Fruit fly (Drosophila melanogaster) whole organism, embryonic: ENCODE data around the gene CG12728.
A peak's percentile ranks its signal among the peaks of the same experiment; 100 is the strongest.

Experiments
- Awh ChIP-seq: fragments of 200-800 bp; sonication (Bioruptor generic); IDR thresholded peaks from 2 replicates; pipeline ENCODE4, ENCODE4 v1.3.6; 2022; ENCODE audit warnings: missing biosample characterization, missing genetic modification characterization
- CG10267 ChIP-seq: fragments of 200-800 bp; sonication (Bioruptor generic); optimal IDR thresholded peaks from 2 replicates; lab custom pipeline; 2018; ENCODE audit warnings: missing biosample characterization, mild to moderate bottlenecking, missing genetic modification characterization, moderate library complexity
- CG10431 ChIP-seq: fragments of 200-800 bp; sonication (Bioruptor generic); optimal IDR thresholded peaks from 3 replicates; lab custom pipeline; 2018; ENCODE audit warnings: missing biosample characterization, mild to moderate bottlenecking, missing genetic modification characterization
- CG11085 ChIP-seq: fragments of 200-800 bp; sonication (Bioruptor generic); IDR thresholded peaks from 2 replicates; pipeline ENCODE4 v1.3.6; 2022; ENCODE audit warnings: missing biosample characterization, missing genetic modification characterization
- CG13287 ChIP-seq: fragments of 200-800 bp; sonication (Bioruptor generic); IDR thresholded peaks from 2 replicates; pipeline ENCODE4 v1.3.6; 2022; ENCODE audit warnings: missing biosample characterization, missing genetic modification characterization; ENCODE audit not compliant: partially characterized antibody
- CG15479 ChIP-seq: fragments of 200-800 bp; sonication (Bioruptor generic); optimal IDR thresholded peaks from 3 replicates; lab custom pipeline; 2019; ENCODE audit warnings: missing biosample characterization, mild to moderate bottlenecking, missing genetic modification characterization, moderate library complexity
- CG17359 ChIP-seq: fragments of 200-800 bp; sonication (Bioruptor generic); optimal IDR thresholded peaks from 3 replicates; lab custom pipeline; 2018; ENCODE audit warnings: missing biosample characterization, mild to moderate bottlenecking, missing genetic modification characterization, moderate library complexity
- CG18262 ChIP-seq: fragments of 200-800 bp; optimal IDR thresholded peaks from 3 replicates; lab custom pipeline; 2019; ENCODE audit warnings: missing biosample characterization, mild to moderate bottlenecking, missing genetic modification characterization, moderate library complexity
- CG2129 ChIP-seq: fragments of 200-800 bp; sonication (Bioruptor generic); IDR thresholded peaks from 2 replicates; pipeline ENCODE4 v1.3.6; 2022; ENCODE audit warnings: missing biosample characterization, missing genetic modification characterization; ENCODE audit not compliant: partially characterized antibody
- CG2202 ChIP-seq: fragments of 200-800 bp; sonication (Bioruptor generic); optimal IDR thresholded peaks from 2 replicates; lab custom pipeline; 2018; ENCODE audit warnings: missing biosample characterization, mild to moderate bottlenecking, missing genetic modification characterization
- CG2712 ChIP-seq: fragments of 200-800 bp; optimal IDR thresholded peaks from 3 replicates; lab custom pipeline; 2019; ENCODE audit warnings: missing biosample characterization, mild to moderate bottlenecking, missing genetic modification characterization, moderate library complexity
- CG5953 ChIP-seq: fragments of 200-800 bp; sonication (Bioruptor generic); IDR thresholded peaks from 2 replicates; pipeline ENCODE4 v1.3.6; 2022; ENCODE audit warnings: missing biosample characterization, missing genetic modification characterization
- CG6175 ChIP-seq: fragments of 200-800 bp; sonication (Bioruptor generic); IDR thresholded peaks from 3 replicates; pipeline ENCODE4 v1.3.6; 2022; ENCODE audit warnings: missing biosample characterization, missing genetic modification characterization
- CG7745 ChIP-seq: fragments of 200-800 bp; sonication (Bioruptor generic); optimal IDR thresholded peaks from 2 replicates; lab custom pipeline; 2018; ENCODE audit warnings: missing biosample characterization, mild to moderate bottlenecking, missing genetic modification characterization, moderate library complexity
- CG7987 ChIP-seq: fragments of 200-800 bp; sonication (Bioruptor generic); optimal IDR thresholded peaks from 2 replicates; lab custom pipeline; 2018; ENCODE audit warnings: missing biosample characterization, mild to moderate bottlenecking, missing genetic modification characterization, moderate library complexity
- CG8281 ChIP-seq: fragments of 200-800 bp; sonication (Bioruptor generic); optimal IDR thresholded peaks from 2 replicates; lab custom pipeline; 2018; ENCODE audit warnings: missing biosample characterization, mild to moderate bottlenecking, missing genetic modification characterization, moderate library complexity
- CG8290 ChIP-seq, 3 experiments: fragments of 200-800 bp; sonication (Bioruptor generic); optimal IDR thresholded peaks; 2 replicates each; lab custom pipeline; 2016 to 2019; ENCODE audit warnings: missing biosample characterization in 3 of 3, missing genetic modification characterization in 3 of 3, mild to moderate bottlenecking in 2 of 3, moderate library complexity in 1 of 3
- D ChIP-seq, 2 experiments: fragments of 200-800 bp in 1 of 2; fragments of >200 bp in 1 of 2; sonication (Bioruptor generic) in 1 of 2; optimal IDR thresholded peaks; 2 replicates in 1 of 2; 3 replicates in 1 of 2; lab custom pipeline; 2017; ENCODE audit warnings: mild to moderate bottlenecking in 1 of 2, missing biosample characterization in 1 of 2, missing genetic modification characterization in 1 of 2, missing genetic modification reagents in 1 of 2
- Dek ChIP-seq: fragments of 200-800 bp; sonication (Bioruptor generic); optimal IDR thresholded peaks from 3 replicates; lab custom pipeline; 2019; ENCODE audit warnings: missing biosample characterization, mild to moderate bottlenecking, missing genetic modification characterization, moderate library complexity
- E2f2 ChIP-seq: fragments of 200-800 bp; sonication (Bioruptor generic); IDR thresholded peaks from 2 replicates; pipeline ENCODE4 v1.3.6; 2022; ENCODE audit warnings: missing biosample characterization, missing genetic modification characterization
- Ets65A ChIP-seq: fragments of 200-800 bp; sonication (Bioruptor generic); peaks from one replicate; lab custom pipeline; 2016; ENCODE audit warnings: missing biosample characterization, missing genetic modification characterization
- HmgD ChIP-seq: fragments of 200-800 bp; sonication (Bioruptor generic); optimal IDR thresholded peaks from 3 replicates; lab custom pipeline; 2016; ENCODE audit warnings: missing biosample characterization, missing genetic modification characterization
- Oli ChIP-seq: fragments of 200-800 bp; sonication (Bioruptor generic); optimal IDR thresholded peaks from 2 replicates; lab custom pipeline; 2018; ENCODE audit warnings: missing biosample characterization, mild to moderate bottlenecking, missing genetic modification characterization, moderate library complexity
- Pdp1 ChIP-seq, 2 experiments: fragments of 200-800 bp; sonication (Bioruptor generic); optimal IDR thresholded peaks; 3 replicates each; lab custom pipeline; 2016; ENCODE audit warnings: missing biosample characterization in 2 of 2, missing genetic modification characterization in 2 of 2, mild to moderate bottlenecking in 1 of 2, moderate library complexity in 1 of 2
- Ravus ChIP-seq: fragments of 200-800 bp; sonication (Bioruptor generic); IDR thresholded peaks from 2 replicates; pipeline ENCODE4 v1.3.6; 2022; ENCODE audit warnings: missing biosample characterization, missing genetic modification characterization
- Rfx ChIP-seq: fragments of 200-800 bp; sonication (Bioruptor generic); IDR thresholded peaks from 2 replicates; pipeline ENCODE4 v1.3.6; 2022; ENCODE audit warnings: missing biosample characterization, missing genetic modification characterization
- Rx ChIP-seq: fragments of 200-800 bp; sonication (Bioruptor generic); IDR thresholded peaks from 2 replicates; pipeline ENCODE4 v1.3.6; 2022; ENCODE audit warnings: missing biosample characterization, missing genetic modification characterization
- Sry-β ChIP-seq: fragments of 200-800 bp; sonication (Bioruptor generic); optimal IDR thresholded peaks from 2 replicates; lab custom pipeline; 2018; ENCODE audit warnings: missing biosample characterization, mild to moderate bottlenecking, missing genetic modification characterization, moderate library complexity
- Ssrp ChIP-seq: fragments of 200-800 bp; sonication (Bioruptor generic); optimal IDR thresholded peaks from 2 replicates; lab custom pipeline; 2018; ENCODE audit warnings: missing biosample characterization, mild to moderate bottlenecking, missing genetic modification characterization, moderate library complexity
- ab ChIP-seq: fragments of 200-800 bp; sonication (Bioruptor generic); optimal IDR thresholded peaks from 2 replicates; lab custom pipeline; 2016; ENCODE audit warnings: missing biosample characterization, missing genetic modification characterization
- abd-A ChIP-seq: fragments of 200-800 bp; sonication (Bioruptor generic); optimal IDR thresholded peaks from 3 replicates; lab custom pipeline; 2019; ENCODE audit warnings: missing biosample characterization, mild to moderate bottlenecking, missing genetic modification characterization, moderate library complexity
- crc ChIP-seq: fragments of 200-800 bp; sonication (Bioruptor generic); optimal IDR thresholded peaks from 2 replicates; lab custom pipeline; 2016; ENCODE audit warnings: missing biosample characterization, missing genetic modification characterization
- da ChIP-seq: fragments of 200-800 bp; sonication (Bioruptor generic); optimal IDR thresholded peaks from 2 replicates; lab custom pipeline; 2016; ENCODE audit warnings: missing biosample characterization, missing genetic modification characterization
- dan ChIP-seq: fragments of 200-800 bp; sonication (Bioruptor generic); IDR thresholded peaks from 2 replicates; pipeline ENCODE4 v1.3.6; 2022; ENCODE audit warnings: missing biosample characterization, missing genetic modification characterization
- dpn ChIP-seq, 2 experiments: fragments of 200-800 bp; sonication (Bioruptor generic); optimal IDR thresholded peaks; 3 replicates each; lab custom pipeline; 2016; ENCODE audit warnings: missing biosample characterization in 2 of 2, missing genetic modification characterization in 2 of 2
- fd102C ChIP-seq: fragments of 200-800 bp; sonication (Bioruptor generic); optimal IDR thresholded peaks from 2 replicates; lab custom pipeline; 2018; ENCODE audit warnings: missing biosample characterization, mild to moderate bottlenecking, missing genetic modification characterization, moderate library complexity
- ftz-f1 ChIP-seq: fragments of 200-800 bp; sonication (Bioruptor generic); optimal IDR thresholded peaks from 2 replicates; lab custom pipeline; 2016; ENCODE audit warnings: missing biosample characterization, missing genetic modification characterization
- fu2 ChIP-seq: fragments of 200-800 bp; sonication (Bioruptor generic); optimal IDR thresholded peaks from 2 replicates; lab custom pipeline; 2016; ENCODE audit warnings: missing biosample characterization, missing genetic modification characterization
- gsb ChIP-seq: fragments of 200-800 bp; sonication (Bioruptor generic); IDR thresholded peaks from 2 replicates; pipeline ENCODE4 v1.3.6; 2022; ENCODE audit warnings: missing biosample characterization, missing genetic modification characterization
- h ChIP-seq: fragments of >200 bp; optimal IDR thresholded peaks from 2 replicates; lab custom pipeline; 2017
- hbn ChIP-seq: fragments of 200-800 bp; sonication (Bioruptor generic); IDR thresholded peaks from 2 replicates; pipeline ENCODE4 v1.3.6; 2022; ENCODE audit warnings: missing biosample characterization, missing genetic modification characterization; ENCODE audit not compliant: partially characterized antibody
- pum ChIP-seq: fragments of 200-800 bp; sonication (Bioruptor generic); optimal IDR thresholded peaks from 2 replicates; lab custom pipeline; 2016; ENCODE audit warnings: missing biosample characterization, missing genetic modification characterization
- pzg ChIP-seq: fragments of 200-800 bp; sonication (Bioruptor generic); optimal IDR thresholded peaks from 3 replicates; lab custom pipeline; 2018; ENCODE audit warnings: missing biosample characterization, mild to moderate bottlenecking, missing genetic modification characterization, moderate library complexity
- run ChIP-seq: fragments of 200-800 bp; sonication (Bioruptor generic); optimal IDR thresholded peaks from 3 replicates; lab custom pipeline; 2018; ENCODE audit warnings: missing biosample characterization, mild to moderate bottlenecking, missing genetic modification characterization
- sens ChIP-seq: fragments of 200-800 bp; sonication (Bioruptor generic); peaks from one replicate; lab custom pipeline; 2016; ENCODE audit warnings: missing biosample characterization, missing genetic modification characterization
- sob ChIP-seq: fragments of 200-800 bp; sonication (Bioruptor generic); IDR thresholded peaks from 2 replicates; pipeline ENCODE4 v1.3.6; 2022; ENCODE audit warnings: missing biosample characterization, missing genetic modification characterization
- sqz ChIP-seq: fragments of 200-800 bp; sonication (Bioruptor generic); optimal IDR thresholded peaks from 3 replicates; lab custom pipeline; 2018; ENCODE audit warnings: missing biosample characterization, mild to moderate bottlenecking, missing genetic modification characterization
- tna ChIP-seq: fragments of 200-800 bp; sonication (Bioruptor generic); IDR thresholded peaks from 2 replicates; pipeline ENCODE4 v1.3.6; 2022; ENCODE audit warnings: missing biosample characterization, missing genetic modification characterization; ENCODE audit not compliant: partially characterized antibody
- tx ChIP-seq: fragments of 200-800 bp; sonication (Bioruptor generic); optimal IDR thresholded peaks from 2 replicates; lab custom pipeline; 2016; ENCODE audit warnings: missing biosample characterization, missing genetic modification characterization
- usp ChIP-seq: fragments of >200 bp; optimal IDR thresholded peaks from 2 replicates; lab custom pipeline; 2017; ENCODE audit warnings: missing biosample characterization, missing genetic modification characterization
- zen2 ChIP-seq: fragments of 200-800 bp; sonication (Bioruptor generic); IDR thresholded peaks from 3 replicates; pipeline ENCODE4 v1.3.6; 2022; ENCODE audit warnings: missing biosample characterization, missing genetic modification characterization; ENCODE audit not compliant: partially characterized antibody

The CG12728 gene

dm6 chrX:5992141-5992540, 49.7 kb downstream of the CG12728 start (continued):
- TF ChIP-seq Sry-β (no peak), CG5953 (GFP tag; lab: Robert Waterston, UW) (no peak), usp (no peak), h (lab: Kevin White, UChicago) (no peak), CG6175 (GFP tag; lab: Robert Waterston, UW) (no peak), Ssrp (no peak), Dek (tag; lab: Kevin White, UChicago) (peak; percentile 3), CG10431 (GFP tag; lab: Kevin White, UChicago) (no peak), dan (GFP tag; lab: Robert Waterston, UW) (no peak), CG2129 (GFP tag; lab: Robert Waterston, UW) (no peak), Rfx (GFP tag; lab: Robert Waterston, UW) (no peak), CG2202 (tag; lab: Kevin White, UChicago) (no peak), zen2 (no peak), da (GFP tag; lab: Kevin White, UChicago) (no peak), abd-A (tag; lab: Kevin White, UChicago) (no peak), CG17359 (tag; lab: Kevin White, UChicago) (no peak), ab (GFP tag; lab: Kevin White, UChicago) (no peak), CG7987 (GFP tag; lab: Kevin White, UChicago) (no peak), Awh (GFP tag; lab: Robert Waterston, UW) (no peak), Rx (no peak), tna (GFP tag; lab: Robert Waterston, UW) (no peak), Ets65A (GFP tag; lab: Kevin White, UChicago) (peak; percentile 76), pum (GFP tag; lab: Kevin White, UChicago) (no peak), Pdp1 (GFP tag; optimal IDR thresholded peaks at IDR 0.05; lab: Kevin White, UChicago) (peak in 1 of 2 experiments; percentile 54), HmgD (no peak), dpn (GFP tag; optimal IDR thresholded peaks at IDR 0.05; lab: Kevin White, UChicago) (no peak), ftz-f1 (no peak), E2f2 (GFP tag; lab: Robert Waterston, UW) (no peak), gsb (GFP tag; lab: Robert Waterston, UW) (no peak), Ravus (GFP tag; lab: Robert Waterston, UW) (no peak), CG13287 (GFP tag; lab: Robert Waterston, UW) (peak; percentile 8; the same call in 1 of the 2 replicates), D (optimal IDR thresholded peaks at IDR 0.05; lab: Kevin White, UChicago) (no peak), D (GFP tag; optimal IDR thresholded peaks at IDR 0.05; lab: Kevin White, UChicago) (no peak), CG18262 (no peak), sqz (GFP tag; lab: Kevin White, UChicago) (no peak), CG2712 (tag; lab: Kevin White, UChicago) (peak; percentile 10), CG11085 (GFP tag; lab: Robert Waterston, UW) (no peak), fd102C (no peak), pzg (GFP tag; lab: Kevin White, UChicago) (peak; percentile 10), crc (GFP tag; lab: Kevin White, UChicago) (no peak), sens (GFP tag; lab: Kevin White, UChicago) (no peak), tx (GFP tag; lab: Kevin White, UChicago) (no peak), sob (GFP tag; lab: Robert Waterston, UW) (no peak), CG8290 (GFP tag; optimal IDR thresholded peaks at IDR 0.05; lab: Kevin White, UChicago) (peak; percentile 37), CG8290 (tag; optimal IDR thresholded peaks at IDR 0.05; lab: Kevin White, UChicago) (peak in 1 of 2 experiments; percentile 67), CG7745 (tag; lab: Kevin White, UChicago) (peak; percentile 85), run (tag; lab: Kevin White, UChicago) (no peak), CG15479 (GFP tag; lab: Kevin White, UChicago) (peak; percentile 73), CG8281 (tag; lab: Kevin White, UChicago) (no peak), Oli (tag; lab: Kevin White, UChicago) (no peak), fu2 (GFP tag; lab: Kevin White, UChicago) (no peak), CG10267 (peak; percentile 5), hbn (no peak)
